Worm (Caenorhabditis elegans) whole organism, L4 larva: ENCODE data around the gene D1054.1.

Experiments used
- Y75B8A.6 ChIP-seq: fragments of 200-800 bp; sonication (Bioruptor generic); IDR thresholded peaks from 2 replicates; pipeline ENCODE4 v1.3.6; 2022; ENCODE audit warnings: missing genetic modification reagents, missing genetic modification characterization, missing compliant biosample characterization
- dmd-9 ChIP-seq: fragments of 200-800 bp; sonication (Bioruptor generic); IDR thresholded peaks from 2 replicates; pipeline ENCODE4 v1.3.6; 2022; ENCODE audit warnings: missing genetic modification reagents, missing genetic modification characterization, missing compliant biosample characterization
- hlh-30 ChIP-seq: sonication (generic microtip); optimal IDR thresholded peaks from 2 replicates; lab custom pipeline; 2017; ENCODE audit warnings: antibody characterized with exemption, mild to moderate bottlenecking, missing genetic modification characterization, missing compliant biosample characterization; ENCODE audit not compliant: insufficient read depth
- unc-39 ChIP-seq: sonication (generic microtip); optimal IDR thresholded peaks from 2 replicates; lab custom pipeline; 2017; ENCODE audit warnings: missing biosample characterization, missing genetic modification characterization
- zfp-2 ChIP-seq: sonication (generic microtip); optimal IDR thresholded peaks from 2 replicates; lab custom pipeline; 2016; ENCODE audit warnings: mild to moderate bottlenecking, missing genetic modification characterization, missing compliant biosample characterization
- ztf-11 ChIP-seq: fragments of 150-350 bp; optimal IDR thresholded peaks from 2 replicates; lab custom pipeline; 2014; ENCODE audit warnings: missing biosample characterization, missing genetic modification characterization

- no peak for TF ChIP-seq ztf-11
- TF ChIP-seq dmd-9 (GFP tag; lab: Robert Waterston, UW) = no peak
- TF ChIP-seq unc-39 (tag; lab: Kevin White, UChicago) = no peak
- no peak for TF ChIP-seq hlh-30 (tag; lab: Kevin White, UChicago)
- no peak for TF ChIP-seq Y75B8A.6
- TF ChIP-seq zfp-2 (tag; lab: Kevin White, UChicago) = no peak
Measured at ce11 chrV:10798090-10798489, 28.1 kb upstream of the D1054.1 start, which contains the start of gene srh-184.
